Worm (Caenorhabditis elegans): ENCODE results near the gene ugt-29.

The ugt-29 gene

ce11 chrV:724470-724890, 25.1 kb upstream of the ugt-29 start (continued):
- TF ChIP-seq lim-6 (tag; optimal IDR thresholded peaks at IDR 0.05) (no peak), ceh-34 (tag; optimal IDR thresholded peaks at IDR 0.05) (no peak)

- TF ChIP-seq elt-2 (tag; optimal IDR thresholded peaks at IDR 0.05) (peak; percentile 41), unc-86 (tag; optimal IDR thresholded peaks at IDR 0.05) (no peak), dve-1 (tag; optimal IDR thresholded peaks at IDR 0.05) (peak; percentile 56), hlh-8 (tag; optimal IDR thresholded peaks at IDR 0.05) (no peak), F13H6.1 (tag; optimal IDR thresholded peaks at IDR 0.05) (no peak), ceh-24 (tag; optimal IDR thresholded peaks at IDR 0.05) (no peak), ceh-9 (tag; optimal IDR thresholded peaks at IDR 0.05) (no peak), lin-11 (tag; optimal IDR thresholded peaks at IDR 0.05) (no peak), ahr-1 (tag; optimal IDR thresholded peaks at IDR 0.05) (no peak), K09A11.1 (tag; optimal IDR thresholded peaks at IDR 0.05; ENCODE audit: insufficient read depth) (no peak), Y22D7AL.16 (tag; optimal IDR thresholded peaks at IDR 0.05) (no peak), pha-2 (tag; optimal IDR thresholded peaks at IDR 0.05) (no peak), ama-1 (optimal IDR thresholded peaks at IDR 0.05) (peak; percentile 26), ceh-48 (tag; optimal IDR thresholded peaks at IDR 0.05) (no peak), nhr-11 (tag; optimal IDR thresholded peaks at IDR 0.05) (no peak), ceh-19 (GFP tag; optimal IDR thresholded peaks at IDR 0.05) (no peak), pqm-1 (tag; optimal IDR thresholded peaks at IDR 0.05) (peak; percentile 3)
These were observed 24.5 kb upstream of the ugt-29 start, which contains the start of gene fbxb-72 for ce11 chrV:723895-724352. Gene fbxb-72, minus strand, starts transcription at chrV:723952.

ce11 chrV:722889-723288, 23.5 kb upstream of the ugt-29 start:
- TF ChIP-seq pha-4 (tag; optimal IDR thresholded peaks at IDR 0.05) (no peak), ztf-16 (tag; optimal IDR thresholded peaks at IDR 0.05) (no peak), pat-9 (tag; optimal IDR thresholded peaks at IDR 0.05) (no peak), pha-2 (tag; optimal IDR thresholded peaks at IDR 0.05) (no peak), ceh-34 (tag; optimal IDR thresholded peaks at IDR 0.05) (no peak), ref-2 (tag; optimal IDR thresholded peaks at IDR 0.05) (no peak), pax-1 (tag; optimal IDR thresholded peaks at IDR 0.05) (no peak), gmeb-2 (tag; optimal IDR thresholded peaks at IDR 0.05) (no peak), lim-6 (tag; optimal IDR thresholded peaks at IDR 0.05) (no peak), ceh-24 (tag; optimal IDR thresholded peaks at IDR 0.05) (no peak), fax-1 (tag; optimal IDR thresholded peaks at IDR 0.05) (no peak), tbx-7 (tag; optimal IDR thresholded peaks at IDR 0.05) (no peak)

ce11 chrV:719731-720130, 20.3 kb upstream of the ugt-29 start, which contains the start of gene srbc-40:
Gene srbc-40, minus strand, starts transcription at chrV:719831.
- TF ChIP-seq lim-6 (tag; optimal IDR thresholded peaks at IDR 0.05) (no peak), elt-4 (tag; optimal IDR thresholded peaks at IDR 0.05) (no peak), lin-11 (tag; optimal IDR thresholded peaks at IDR 0.05) (no peak), nhr-232 (tag; optimal IDR thresholded peaks at IDR 0.05) (no peak), sox-2 (GFP tag; IDR thresholded peaks at IDR 0.05) (no peak)

ce11 chrV:712882-713281, 13.5 kb upstream of the ugt-29 start, which contains the start of gene cyp-33C11:
Gene cyp-33C11, minus strand, starts transcription at chrV:712982.
- no peak for TF ChIP-seq pros-1 (tag; optimal IDR thresholded peaks at IDR 0.05)
- TF ChIP-seq npax-4 (tag; optimal IDR thresholded peaks at IDR 0.05): no peak

ce11 chrV:708808-709207, 9.4 kb upstream of the ugt-29 start, which contains the start of gene srbc-39:
Gene srbc-39, plus strand, starts transcription at chrV:709108.
- no peak for TF ChIP-seq syd-9 (tag; optimal IDR thresholded peaks at IDR 0.05)
